Worm (Caenorhabditis elegans): ENCODE results near the gene wee-1.1.

wee-1.1 gene

DNA sequence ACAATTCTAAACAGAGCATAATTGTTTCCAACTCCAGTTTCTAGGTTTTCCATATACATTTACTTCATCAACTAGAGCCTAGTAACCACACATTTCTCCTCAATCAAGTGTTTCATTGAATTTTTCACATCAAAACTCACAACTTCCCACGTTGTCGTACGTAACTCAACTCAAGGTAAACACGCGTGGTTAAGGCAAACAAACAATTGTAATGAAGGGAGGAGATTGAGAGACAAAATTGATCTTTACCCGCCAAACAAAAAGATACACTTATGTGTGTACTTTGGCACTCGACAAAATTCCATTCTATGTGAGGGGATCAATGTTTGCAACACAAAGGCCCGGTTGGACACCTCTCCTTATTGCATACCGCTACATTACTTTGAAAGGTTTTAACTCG, 22.0 kb upstream of the wee-1.1 start, which contains the start of gene nhr-19:
nhr-19 (minus strand) TSS at position 191 of the 400 bp plus-strand sequence.
- TF ChIP-seq ceh-19 (GFP tag; optimal IDR thresholded peaks at IDR 0.05) (no peak), sox-2 (GFP tag; IDR thresholded peaks at IDR 0.05) (no peak), pag-3 (tag; optimal IDR thresholded peaks at IDR 0.05; ENCODE audit: borderline replicate concordance) (no peak), rnt-1 (tag; optimal IDR thresholded peaks at IDR 0.05) (no peak), ttx-3 (tag; optimal IDR thresholded peaks at IDR 0.05) (no peak), unc-55 (GFP tag; optimal IDR thresholded peaks at IDR 0.05) (no peak), pha-4 (tag; optimal IDR thresholded peaks at IDR 0.05) (no peak)

DNA sequence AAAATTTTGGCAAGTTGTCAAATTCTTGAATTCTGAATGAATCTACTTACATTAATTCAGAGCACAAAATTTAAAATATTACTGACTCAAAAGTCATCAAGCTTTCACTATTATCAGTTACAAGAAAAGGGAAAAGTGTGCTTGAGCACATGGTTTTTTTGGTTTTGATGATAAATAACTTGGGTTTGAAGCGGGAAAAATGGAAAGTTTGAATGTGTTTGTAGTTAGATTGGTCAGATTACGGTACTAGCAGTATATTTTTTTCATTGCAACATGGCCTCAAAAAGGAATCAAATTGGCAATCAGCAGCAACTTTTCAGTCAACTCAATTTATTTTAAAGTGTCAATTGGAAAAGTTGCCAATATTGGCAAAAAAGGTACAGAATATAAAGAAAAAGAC, 21.3 kb upstream of the wee-1.1 start:
- TF ChIP-seq sox-4 (tag; optimal IDR thresholded peaks at IDR 0.05) (no peak), ceh-22 (tag; optimal IDR thresholded peaks at IDR 0.05) (no peak), C38D4.7 (GFP tag; optimal IDR thresholded peaks at IDR 0.05) (no peak), ceh-19 (GFP tag; optimal IDR thresholded peaks at IDR 0.05) (no peak), pat-9 (tag; optimal IDR thresholded peaks at IDR 0.05) (no peak), hlh-30 (tag; optimal IDR thresholded peaks at IDR 0.05; ENCODE audit: insufficient read depth) (no peak), odd-2 (tag; optimal IDR thresholded peaks at IDR 0.05) (no peak), Y22D7AL.16 (tag; optimal IDR thresholded peaks at IDR 0.05) (no peak), T23F11.4 (GFP tag; optimal IDR thresholded peaks at IDR 0.05) (no peak), lim-6 (tag; optimal IDR thresholded peaks at IDR 0.05) (no peak), F13H6.1 (tag; optimal IDR thresholded peaks at IDR 0.05) (no peak), che-1 (tag; optimal IDR thresholded peaks at IDR 0.05) (no peak), ama-1 (optimal IDR thresholded peaks at IDR 0.05) (no peak), hlh-13 (GFP tag; optimal IDR thresholded peaks at IDR 0.05) (no peak), nhr-11 (tag; optimal IDR thresholded peaks at IDR 0.05) (no peak), K02D7.2 (tag; optimal IDR thresholded peaks at IDR 0.05) (no peak), hlh-15 (tag; optimal IDR thresholded peaks at IDR 0.05) (no peak), dmd-4 (tag; optimal IDR thresholded peaks at IDR 0.05; ENCODE audit: borderline replicate concordance) (no peak), nhr-232 (tag; optimal IDR thresholded peaks at IDR 0.05) (no peak)

DNA sequence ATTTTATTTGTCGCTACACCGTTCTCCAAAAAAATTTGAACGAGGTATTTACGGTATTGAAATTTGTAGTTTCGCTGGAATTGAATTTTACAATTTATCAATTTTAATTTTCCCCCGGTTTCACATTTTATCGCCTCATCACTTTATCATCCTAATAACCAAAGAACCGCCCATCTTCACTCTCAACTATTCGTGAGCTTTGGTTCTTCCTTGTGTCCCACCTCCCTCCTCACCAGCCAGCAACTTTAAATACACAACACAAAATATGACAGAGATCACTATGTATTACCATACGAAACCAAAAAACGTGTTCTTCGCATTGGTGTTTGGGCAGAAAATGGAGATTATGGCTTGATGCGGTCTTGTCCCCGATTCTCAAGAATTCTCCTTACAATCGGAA, 20.7 kb upstream of the wee-1.1 start:
- no peak for TF ChIP-seq ceh-18 (tag; optimal IDR thresholded peaks at IDR 0.05)
- TF ChIP-seq ref-2 (tag; optimal IDR thresholded peaks at IDR 0.05): no peak
- no peak for TF ChIP-seq ceh-45 (GFP tag; IDR thresholded peaks at IDR 0.05)
- no peak for TF ChIP-seq ets-4 (tag; optimal IDR thresholded peaks at IDR 0.05)
- no peak for TF ChIP-seq nfya-1 (tag; optimal IDR thresholded peaks at IDR 0.05)
- no peak for TF ChIP-seq ceh-14 (tag; optimal IDR thresholded peaks at IDR 0.05)
- TF ChIP-seq ceh-9 (tag; optimal IDR thresholded peaks at IDR 0.05): no peak
- TF ChIP-seq unc-42 (tag; optimal IDR thresholded peaks at IDR 0.05): no peak
- TF ChIP-seq fax-1 (tag; optimal IDR thresholded peaks at IDR 0.05): no peak
- no peak for TF ChIP-seq pag-3 (tag; optimal IDR thresholded peaks at IDR 0.05; ENCODE audit: borderline replicate concordance)
- no peak for TF ChIP-seq zip-5 (tag; optimal IDR thresholded peaks at IDR 0.05)
- no peak for TF ChIP-seq elt-4 (tag; optimal IDR thresholded peaks at IDR 0.05)
- TF ChIP-seq pat-9 (tag; optimal IDR thresholded peaks at IDR 0.05): no peak
- no peak for TF ChIP-seq nhr-11 (tag; optimal IDR thresholded peaks at IDR 0.05)
- TF ChIP-seq hlh-8 (tag; optimal IDR thresholded peaks at IDR 0.05): no peak
- TF ChIP-seq sox-4 (tag; optimal IDR thresholded peaks at IDR 0.05): no peak
- no peak for TF ChIP-seq Y22D7AL.16 (tag; optimal IDR thresholded peaks at IDR 0.05)
- TF ChIP-seq lin-11 (tag; optimal IDR thresholded peaks at IDR 0.05): no peak
- no peak for TF ChIP-seq odd-2 (tag; optimal IDR thresholded peaks at IDR 0.05)

DNA sequence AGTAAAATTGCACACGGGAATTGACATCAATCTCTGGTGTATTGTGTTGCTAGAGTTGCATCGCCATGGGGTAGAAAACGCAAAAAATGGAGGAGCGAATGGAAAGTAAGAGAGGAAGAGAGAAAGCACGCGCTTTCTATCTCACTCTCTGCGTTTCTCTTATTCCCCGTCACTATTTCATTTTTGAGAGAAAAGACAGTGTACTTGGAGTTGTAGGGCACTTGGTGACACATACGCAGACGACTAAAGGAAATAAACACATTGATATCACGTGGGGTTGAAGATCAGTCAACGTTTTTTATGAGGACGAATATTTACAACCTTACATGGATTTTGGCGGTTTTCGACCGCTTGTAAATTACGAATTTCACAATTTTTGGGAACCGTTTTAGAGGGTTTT, 20.1 kb upstream of the wee-1.1 start:
- no peak for TF ChIP-seq gmeb-2 (tag; optimal IDR thresholded peaks at IDR 0.05)
- TF ChIP-seq fax-1 (tag; optimal IDR thresholded peaks at IDR 0.05): no peak
- peak; percentile 8 for TF ChIP-seq pqm-1 (tag; optimal IDR thresholded peaks at IDR 0.05)
- no peak for TF ChIP-seq ceh-24 (tag; optimal IDR thresholded peaks at IDR 0.05)
- TF ChIP-seq ceh-18 (tag; optimal IDR thresholded peaks at IDR 0.05): peak; percentile 84
- peak; percentile 85 for TF ChIP-seq unc-55 (GFP tag; optimal IDR thresholded peaks at IDR 0.05)
- peak; percentile 41 for TF ChIP-seq ceh-31 (tag; optimal IDR thresholded peaks at IDR 0.05)
- peak; percentile 2 for TF ChIP-seq ceh-34 (tag; optimal IDR thresholded peaks at IDR 0.05)
- peak; percentile 62 for TF ChIP-seq F13H6.1 (tag; optimal IDR thresholded peaks at IDR 0.05)
- TF ChIP-seq dve-1 (tag; optimal IDR thresholded peaks at IDR 0.05): peak; percentile 52
- TF ChIP-seq hlh-15 (tag; optimal IDR thresholded peaks at IDR 0.05): no peak
- no peak for TF ChIP-seq ceh-9 (tag; optimal IDR thresholded peaks at IDR 0.05)
- TF ChIP-seq dmd-4 (tag; optimal IDR thresholded peaks at IDR 0.05; ENCODE audit: borderline replicate concordance): no peak
- peak; percentile 76 for TF ChIP-seq nfya-1 (tag; optimal IDR thresholded peaks at IDR 0.05)
- TF ChIP-seq C38D4.7 (GFP tag; optimal IDR thresholded peaks at IDR 0.05): no peak
- peak; percentile 59 for TF ChIP-seq elt-2 (tag; optimal IDR thresholded peaks at IDR 0.05)
- no peak for TF ChIP-seq ceh-22 (tag; optimal IDR thresholded peaks at IDR 0.05)
- TF ChIP-seq pax-1 (tag; optimal IDR thresholded peaks at IDR 0.05): peak; percentile 32
- peak; percentile 96 for TF ChIP-seq hlh-30 (tag; optimal IDR thresholded peaks at IDR 0.05; ENCODE audit: insufficient read depth)
- peak; percentile 10 for TF ChIP-seq ref-2 (tag; optimal IDR thresholded peaks at IDR 0.05)
- TF ChIP-seq unc-42 (tag; optimal IDR thresholded peaks at IDR 0.05): peak; percentile 33
- TF ChIP-seq rnt-1 (tag; optimal IDR thresholded peaks at IDR 0.05): peak; percentile 42
